Fruit fly (Drosophila melanogaster) whole organism, embryonic: Measurements from ENCODE around the gene Myo28B1.

Experiments used
- Aef1 ChIP-seq: fragments of 200-800 bp; sonication (Bioruptor generic); IDR thresholded peaks from 3 replicates; pipeline ENCODE4 v1.3.6; 2022; ENCODE audit warnings: missing biosample characterization, missing genetic modification characterization
- BtbVII ChIP-seq: fragments of 200-800 bp; sonication (Bioruptor generic); optimal IDR thresholded peaks from 3 replicates; lab custom pipeline; 2017; ENCODE audit warnings: missing biosample characterization, mild to moderate bottlenecking, missing genetic modification characterization
- CG10274 ChIP-seq: fragments of 200-800 bp; sonication (Bioruptor generic); optimal IDR thresholded peaks from 3 replicates; lab custom pipeline; 2017; ENCODE audit warnings: missing biosample characterization, mild to moderate bottlenecking, missing genetic modification characterization
- CG10431 ChIP-seq: fragments of 200-800 bp; sonication (Bioruptor generic); optimal IDR thresholded peaks from 3 replicates; lab custom pipeline; 2018; ENCODE audit warnings: missing biosample characterization, mild to moderate bottlenecking, missing genetic modification characterization
- CG10959 ChIP-seq: fragments of 200-800 bp; sonication (Bioruptor generic); IDR thresholded peaks from 2 replicates; pipeline ENCODE4 v1.3.6; 2022; ENCODE audit warnings: missing biosample characterization, missing genetic modification characterization
- CG11085 ChIP-seq: fragments of 200-800 bp; sonication (Bioruptor generic); IDR thresholded peaks from 2 replicates; pipeline ENCODE4 v1.3.6; 2022; ENCODE audit warnings: missing biosample characterization, missing genetic modification characterization
- CG11695 ChIP-seq: fragments of 200-800 bp; sonication (Bioruptor generic); IDR thresholded peaks from 3 replicates; pipeline ENCODE4 v1.3.6; 2022; ENCODE audit warnings: missing biosample characterization, missing genetic modification characterization
- CG11723 ChIP-seq: fragments of 200-800 bp; sonication (Bioruptor generic); optimal IDR thresholded peaks from 2 replicates; lab custom pipeline; 2017; ENCODE audit warnings: missing biosample characterization, mild to moderate bottlenecking, missing genetic modification characterization
- CG13424 ChIP-seq: fragments of 200-800 bp; sonication (Bioruptor generic); optimal IDR thresholded peaks from 2 replicates; lab custom pipeline; 2019; ENCODE audit warnings: missing biosample characterization, mild to moderate bottlenecking, missing genetic modification characterization, moderate library complexity
- CG15073 ChIP-seq: fragments of 200-800 bp; sonication (Bioruptor generic); optimal IDR thresholded peaks from 2 replicates; lab custom pipeline; 2016; ENCODE audit warnings: missing biosample characterization, missing genetic modification characterization
- CG15269 ChIP-seq: fragments of 200-800 bp; sonication (Bioruptor generic); optimal IDR thresholded peaks from 2 replicates; lab custom pipeline; 2018; ENCODE audit warnings: missing biosample characterization, mild to moderate bottlenecking, missing genetic modification characterization, moderate library complexity
- CG17568 ChIP-seq: fragments of 200-800 bp; sonication (Bioruptor generic); optimal IDR thresholded peaks from 2 replicates; lab custom pipeline; 2018; ENCODE audit warnings: missing biosample characterization, mild to moderate bottlenecking, missing genetic modification characterization, moderate library complexity
- CG18476 ChIP-seq: fragments of 200-800 bp; sonication (Bioruptor generic); optimal IDR thresholded peaks from 2 replicates; lab custom pipeline; 2016; ENCODE audit warnings: missing biosample characterization, mild to moderate bottlenecking, missing genetic modification characterization
- CG18619 ChIP-seq: fragments of 200-800 bp; sonication (Bioruptor generic); optimal IDR thresholded peaks from 3 replicates; lab custom pipeline; 2017; ENCODE audit warnings: missing biosample characterization, mild to moderate bottlenecking, missing genetic modification characterization
- CG2120 ChIP-seq: fragments of 200-800 bp; sonication (Bioruptor generic); optimal IDR thresholded peaks from 3 replicates; lab custom pipeline; 2016; ENCODE audit warnings: missing biosample characterization, missing genetic modification characterization
- CG2129 ChIP-seq: fragments of 200-800 bp; sonication (Bioruptor generic); IDR thresholded peaks from 2 replicates; pipeline ENCODE4 v1.3.6; 2022; ENCODE audit warnings: missing biosample characterization, missing genetic modification characterization; ENCODE audit not compliant: partially characterized antibody
- CG30431 ChIP-seq: fragments of 200-800 bp; sonication (Bioruptor generic); optimal IDR thresholded peaks from 2 replicates; lab custom pipeline; 2017; ENCODE audit warnings: missing biosample characterization, missing genetic modification characterization
- CG3163 ChIP-seq: fragments of 200-800 bp; sonication (Bioruptor generic); optimal IDR thresholded peaks from 3 replicates; lab custom pipeline; 2016; ENCODE audit warnings: missing biosample characterization, missing genetic modification characterization
- CG32767 ChIP-seq: fragments of 200-800 bp; sonication (Bioruptor generic); IDR thresholded peaks from 2 replicates; pipeline ENCODE4 v1.3.6; 2022; ENCODE audit warnings: missing biosample characterization, missing genetic modification characterization
- CG34422 ChIP-seq: fragments of 200-800 bp; sonication (Bioruptor generic); IDR thresholded peaks from 3 replicates; pipeline ENCODE4 v1.3.6; 2022; ENCODE audit warnings: missing biosample characterization, missing genetic modification characterization
- CG6689 ChIP-seq: fragments of 200-800 bp; sonication (Bioruptor generic); IDR thresholded peaks from 2 replicates; pipeline ENCODE4 v1.3.6; 2022; ENCODE audit warnings: missing biosample characterization, missing genetic modification characterization
- CG7745 ChIP-seq: fragments of 200-800 bp; sonication (Bioruptor generic); optimal IDR thresholded peaks from 2 replicates; lab custom pipeline; 2018; ENCODE audit warnings: missing biosample characterization, mild to moderate bottlenecking, missing genetic modification characterization, moderate library complexity
- CG9215 ChIP-seq: fragments of 200-800 bp; sonication (Bioruptor generic); IDR thresholded peaks from 2 replicates; pipeline ENCODE4 v1.3.6; 2022; ENCODE audit warnings: missing biosample characterization, missing genetic modification characterization
- CG9609 ChIP-seq: fragments of 200-800 bp; sonication (Bioruptor generic); optimal IDR thresholded peaks from 3 replicates; lab custom pipeline; 2016; ENCODE audit warnings: missing biosample characterization, missing genetic modification characterization
- Deaf1 ChIP-seq: fragments of 200-800 bp; optimal IDR thresholded peaks from 3 replicates; lab custom pipeline; 2019; ENCODE audit warnings: missing biosample characterization, mild to moderate bottlenecking, missing genetic modification characterization, moderate library complexity
- Dp ChIP-seq: fragments of 200-800 bp; sonication (Bioruptor generic); optimal IDR thresholded peaks from 2 replicates; lab custom pipeline; 2018; ENCODE audit warnings: missing biosample characterization, mild to moderate bottlenecking, missing genetic modification characterization, moderate library complexity
- Elba2 ChIP-seq: fragments of 200-800 bp; sonication (Bioruptor generic); optimal IDR thresholded peaks from 3 replicates; lab custom pipeline; 2016; ENCODE audit warnings: missing biosample characterization, missing genetic modification characterization
- Ets65A ChIP-seq: fragments of 200-800 bp; sonication (Bioruptor generic); peaks from one replicate; lab custom pipeline; 2016; ENCODE audit warnings: missing biosample characterization, missing genetic modification characterization
- Gsc ChIP-seq: fragments of 200-800 bp; sonication (Bioruptor generic); IDR thresholded peaks from 2 replicates; pipeline ENCODE4 v1.3.6; 2022; ENCODE audit warnings: missing biosample characterization, missing genetic modification characterization
- HLH4C ChIP-seq: fragments of 200-800 bp; sonication (Bioruptor generic); IDR thresholded peaks from 3 replicates; pipeline ENCODE4 v1.3.6; 2022; ENCODE audit warnings: missing biosample characterization, missing genetic modification characterization; ENCODE audit not compliant: partially characterized antibody
- HLH54F ChIP-seq: fragments of 200-800 bp; sonication (Bioruptor generic); optimal IDR thresholded peaks from 3 replicates; lab custom pipeline; 2016; ENCODE audit warnings: missing biosample characterization, missing genetic modification characterization
- Lhr ChIP-seq: fragments of 200-800 bp; sonication (Bioruptor generic); optimal IDR thresholded peaks from 3 replicates; lab custom pipeline; 2017; ENCODE audit warnings: mild to moderate bottlenecking, missing biosample characterization, missing genetic modification reagents, missing genetic modification characterization
- Lpt ChIP-seq: fragments of >200 bp; optimal IDR thresholded peaks from 2 replicates; lab custom pipeline; 2018; ENCODE audit warnings: missing biosample characterization, missing genetic modification characterization
- Mes4 ChIP-seq: fragments of 200-800 bp; sonication (Bioruptor generic); optimal IDR thresholded peaks from 2 replicates; lab custom pipeline; 2016; ENCODE audit warnings: missing biosample characterization, missing genetic modification characterization
- Nf-YA ChIP-seq: fragments of 200-800 bp; sonication (Bioruptor generic); IDR thresholded peaks from 2 replicates; pipeline ENCODE4 v1.3.6; 2022; ENCODE audit warnings: missing biosample characterization, missing genetic modification characterization
- Nf-YB ChIP-seq: fragments of 200-800 bp; sonication (Bioruptor generic); optimal IDR thresholded peaks from 3 replicates; lab custom pipeline; 2019; ENCODE audit warnings: missing biosample characterization, mild to moderate bottlenecking, missing genetic modification characterization, moderate library complexity
- Oaz ChIP-seq: fragments of 200-800 bp; sonication (Bioruptor generic); IDR thresholded peaks from 2 replicates; pipeline ENCODE4 v1.3.6; 2022; ENCODE audit warnings: missing biosample characterization, missing genetic modification characterization
- Rfx ChIP-seq: fragments of 200-800 bp; sonication (Bioruptor generic); IDR thresholded peaks from 2 replicates; pipeline ENCODE4 v1.3.6; 2022; ENCODE audit warnings: missing biosample characterization, missing genetic modification characterization
- Side ChIP-seq: fragments of 200-800 bp; sonication (Bioruptor generic); optimal IDR thresholded peaks from 2 replicates; lab custom pipeline; 2016; ENCODE audit warnings: missing biosample characterization, missing genetic modification characterization
- TFAM ChIP-seq: fragments of 200-800 bp; sonication (Bioruptor generic); optimal IDR thresholded peaks from 2 replicates; lab custom pipeline; 2017; ENCODE audit warnings: missing biosample characterization, missing genetic modification characterization, inconsistent platforms
- Xbp1 ChIP-seq: fragments of 200-800 bp; sonication (Bioruptor generic); optimal IDR thresholded peaks from 3 replicates; lab custom pipeline; 2016; ENCODE audit warnings: missing biosample characterization, mild to moderate bottlenecking, missing genetic modification characterization
- ab ChIP-seq: fragments of 200-800 bp; sonication (Bioruptor generic); optimal IDR thresholded peaks from 2 replicates; lab custom pipeline; 2016; ENCODE audit warnings: missing biosample characterization, missing genetic modification characterization
- eve ChIP-seq, 2 experiments: fragments of >200 bp; optimal IDR thresholded peaks; 2 replicates each; lab custom pipeline; 2017; ENCODE audit warnings: missing biosample characterization in 2 of 2, missing genetic modification characterization in 2 of 2
- gce ChIP-seq: fragments of 200-800 bp; sonication (Bioruptor generic); IDR thresholded peaks from 3 replicates; pipeline ENCODE4 v1.3.6; 2022; ENCODE audit warnings: missing biosample characterization, missing genetic modification characterization
- gem ChIP-seq: fragments of 200-800 bp; sonication (Bioruptor generic); optimal IDR thresholded peaks from 2 replicates; lab custom pipeline; 2019; ENCODE audit warnings: missing biosample characterization, mild to moderate bottlenecking, missing genetic modification characterization, moderate library complexity
- grau ChIP-seq: fragments of 200-800 bp; optimal IDR thresholded peaks from 3 replicates; lab custom pipeline; 2019; ENCODE audit warnings: missing biosample characterization, mild to moderate bottlenecking, missing genetic modification characterization, moderate library complexity
- lmd ChIP-seq: fragments of 200-800 bp; sonication (Bioruptor generic); IDR thresholded peaks from 2 replicates; pipeline ENCODE4 v1.3.6; 2022; ENCODE audit warnings: missing biosample characterization, missing genetic modification characterization
- phol ChIP-seq: fragments of 200-800 bp; sonication (Bioruptor generic); optimal IDR thresholded peaks from 3 replicates; lab custom pipeline; 2018; ENCODE audit warnings: missing biosample characterization, mild to moderate bottlenecking, missing genetic modification characterization, moderate library complexity
- row ChIP-seq: fragments of 200-800 bp; sonication (Bioruptor generic); IDR thresholded peaks from 3 replicates; pipeline ENCODE4 v1.3.6; 2022; ENCODE audit warnings: missing biosample characterization, missing genetic modification characterization
- sens ChIP-seq: fragments of 200-800 bp; sonication (Bioruptor generic); peaks from one replicate; lab custom pipeline; 2016; ENCODE audit warnings: missing biosample characterization, missing genetic modification characterization
- tll ChIP-seq, 2 experiments: fragments of 200-800 bp in 1 of 2; fragments of >200 bp in 1 of 2; sonication (Bioruptor generic) in 1 of 2; optimal IDR thresholded peaks; 2 replicates each; lab custom pipeline; 2017 to 2019; ENCODE audit warnings: missing biosample characterization in 2 of 2, missing genetic modification characterization in 2 of 2, mild to moderate bottlenecking in 1 of 2, moderate library complexity in 1 of 2
- yki ChIP-seq: fragments of >200 bp; optimal IDR thresholded peaks from 3 replicates; lab custom pipeline; 2018
- zfh1 ChIP-seq: fragments of 200-800 bp; sonication (Bioruptor generic); IDR thresholded peaks from 3 replicates; pipeline ENCODE4 v1.3.6; 2022; ENCODE audit warnings: missing biosample characterization, missing genetic modification characterization

Gene Myo28B1

DNA sequence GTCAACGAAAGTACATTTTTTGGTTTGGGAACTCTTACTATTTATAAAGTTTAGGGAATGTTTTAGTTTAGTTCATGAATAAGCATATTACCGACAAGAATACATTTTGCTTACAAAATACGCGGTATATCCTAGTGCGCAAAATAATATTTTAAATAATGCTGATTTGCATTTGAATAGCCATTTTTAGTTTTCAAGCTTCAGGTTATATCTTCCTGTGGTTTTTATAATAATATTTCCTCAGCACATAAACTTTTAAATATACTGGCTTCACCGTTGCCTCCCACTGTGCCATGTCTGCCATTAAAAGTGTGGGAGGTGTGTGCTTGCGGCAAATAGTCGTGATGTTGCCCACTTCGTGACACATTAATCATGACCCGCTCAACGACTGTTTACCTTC is 5.8 kb upstream of the Myo28B1 start (continued):
- no peak for TF ChIP-seq CG10959
- no peak for TF ChIP-seq CG11723 (GFP tag; lab: Kevin White, UChicago)
- TF ChIP-seq CG9215: no peak
- no peak for TF ChIP-seq zfh1 (GFP tag; lab: Robert Waterston, UW)
- TF ChIP-seq tll (GFP tag; optimal IDR thresholded peaks at IDR 0.05; lab: Kevin White, UChicago): no peak
- no peak for TF ChIP-seq CG9609 (GFP tag; lab: Kevin White, UChicago)
- TF ChIP-seq CG11085 (GFP tag; lab: Robert Waterston, UW): no peak
- no peak for TF ChIP-seq CG34422 (GFP tag; lab: Robert Waterston, UW)
- TF ChIP-seq Dp: no peak
- no peak for TF ChIP-seq TFAM
- TF ChIP-seq HLH54F: no peak
- no peak for TF ChIP-seq HLH4C
- TF ChIP-seq Nf-YB: no peak
- TF ChIP-seq eve (GFP tag; optimal IDR thresholded peaks at IDR 0.05; lab: Kevin White, UChicago): peak in 1 of 2 experiments; percentile 28
- no peak for TF ChIP-seq Nf-YA (GFP tag; lab: Robert Waterston, UW)
- no peak for TF ChIP-seq CG18476 (GFP tag; lab: Kevin White, UChicago)
- TF ChIP-seq CG3163 (GFP tag; lab: Kevin White, UChicago): no peak
- peak; percentile 26; the same call in 1 of the 2 replicates for TF ChIP-seq Gsc (GFP tag; lab: Robert Waterston, UW)
- TF ChIP-seq lmd (GFP tag; lab: Robert Waterston, UW): 0 out of 2 replicates have a peak, but pooled peaks have one; percentile 20
- no peak for TF ChIP-seq CG32767 (GFP tag; lab: Robert Waterston, UW)
- no peak for TF ChIP-seq CG17568 (GFP tag; lab: Kevin White, UChicago)
- no peak for TF ChIP-seq CG2129 (GFP tag; lab: Robert Waterston, UW)
- peak; percentile 14; the same call in 1 of the 2 replicates for TF ChIP-seq CG6689 (GFP tag; lab: Robert Waterston, UW)
- no peak for TF ChIP-seq Lhr (GFP tag; lab: Kevin White, UChicago)
- TF ChIP-seq yki (lab: Kevin White, UChicago): no peak
- no peak for TF ChIP-seq Oaz (GFP tag; lab: Robert Waterston, UW)
- no peak for TF ChIP-seq CG10431
- TF ChIP-seq Side (GFP tag; lab: Kevin White, UChicago): no peak
- TF ChIP-seq CG11695: no peak
- TF ChIP-seq Mes4: no peak
- no peak for TF ChIP-seq CG7745 (tag; lab: Kevin White, UChicago)
- peak; percentile 25 for TF ChIP-seq CG15269 (tag; lab: Kevin White, UChicago)
- TF ChIP-seq Ets65A: peak; percentile 58
- no peak for TF ChIP-seq gce
- TF ChIP-seq Rfx (GFP tag; lab: Robert Waterston, UW): no peak
- TF ChIP-seq grau (tag; lab: Kevin White, UChicago): no peak
- peak; percentile 25 for TF ChIP-seq gem (tag; lab: Kevin White, UChicago)
- peak; percentile 43 for TF ChIP-seq CG2120 (GFP tag; lab: Kevin White, UChicago)
- TF ChIP-seq Elba2 (GFP tag; lab: Kevin White, UChicago): no peak
- no peak for TF ChIP-seq Lpt (GFP tag; lab: Kevin White, UChicago)
- peak; percentile 18 for TF ChIP-seq Xbp1 (GFP tag; lab: Kevin White, UChicago)
- no peak for TF ChIP-seq Aef1 (GFP tag; lab: Robert Waterston, UW)
- TF ChIP-seq CG15073 (GFP tag; lab: Kevin White, UChicago): no peak
- peak; percentile 43 for TF ChIP-seq phol (tag; lab: Kevin White, UChicago)
- no peak for TF ChIP-seq Deaf1
- no peak for TF ChIP-seq BtbVII (GFP tag; lab: Kevin White, UChicago)
- peak; percentile 62 for TF ChIP-seq sens (GFP tag; lab: Kevin White, UChicago)
- TF ChIP-seq CG10274 (GFP tag; lab: Kevin White, UChicago): no peak
- no peak for TF ChIP-seq CG13424 (tag; lab: Kevin White, UChicago)
- TF ChIP-seq row (GFP tag; lab: Robert Waterston, UW): peak; percentile 33; the same call in 1 of the 3 replicates
- TF ChIP-seq CG30431 (GFP tag; lab: Kevin White, UChicago): no peak
- no peak for TF ChIP-seq ab (GFP tag; lab: Kevin White, UChicago)
- TF ChIP-seq CG18619: peak; percentile 6
